Fruit fly (Drosophila melanogaster): ENCODE data around the gene CG33252.

Gene CG33252

dm6 chrX:16912965-16913755, 16.2 kb upstream of the CG33252 start, which contains the start of gene CG4928 (continued):
- no peak for TF ChIP-seq insv (GFP tag; optimal IDR thresholded peaks at IDR 0.05)
- no peak for TF ChIP-seq CG8765 (GFP tag; IDR thresholded peaks at IDR 0.05)
- no peak for TF ChIP-seq CG32767 (GFP tag; IDR thresholded peaks at IDR 0.05)
- TF ChIP-seq sna (GFP tag; IDR thresholded peaks at IDR 0.05; ENCODE audit: partially characterized antibody) = no peak
- no peak for TF ChIP-seq zen (tag; optimal IDR thresholded peaks at IDR 0.05)
- 0 out of 2 replicates have a peak, but pooled peaks have one; percentile 20 for TF ChIP-seq klu (GFP tag; IDR thresholded peaks at IDR 0.05)
- TF ChIP-seq CG6654 (GFP tag; optimal IDR thresholded peaks at IDR 0.05) = no peak
- TF ChIP-seq CG1024 (GFP tag; IDR thresholded peaks at IDR 0.05) = no peak
- no peak for TF ChIP-seq Dp (GFP tag; optimal IDR thresholded peaks at IDR 0.05)
- TF ChIP-seq D19B (GFP tag; optimal IDR thresholded peaks at IDR 0.05) = no peak
- no peak for TF ChIP-seq CG34422 (GFP tag; IDR thresholded peaks at IDR 0.05)
- no peak for TF ChIP-seq Antp (GFP tag; optimal IDR thresholded peaks at IDR 0.05)
- TF ChIP-seq CG1832 (GFP tag; optimal IDR thresholded peaks at IDR 0.05) = no peak
- no peak for TF ChIP-seq lmd (GFP tag; IDR thresholded peaks at IDR 0.05)
- no peak for TF ChIP-seq ind (GFP tag; optimal IDR thresholded peaks at IDR 0.05)
- no peak for TF ChIP-seq CG8478 (optimal IDR thresholded peaks at IDR 0.05)
- no peak for TF ChIP-seq eve (GFP tag; optimal IDR thresholded peaks at IDR 0.05)
- peak; percentile 38 to 73 for TF ChIP-seq Trl (optimal IDR thresholded peaks at IDR 0.05)
- TF ChIP-seq Trl (GFP tag; optimal IDR thresholded peaks at IDR 0.05) = no peak
- peak; percentile 30; the same call in 1 of the 2 replicates for TF ChIP-seq Rfx (GFP tag; IDR thresholded peaks at IDR 0.05)
- TF ChIP-seq CG12299 (tag; optimal IDR thresholded peaks at IDR 0.05) = no peak
- TF ChIP-seq dan (GFP tag; IDR thresholded peaks at IDR 0.05) = no peak
- TF ChIP-seq gcm2 (GFP tag; optimal IDR thresholded peaks at IDR 0.05) = no peak
- TF ChIP-seq CG3163 (GFP tag; optimal IDR thresholded peaks at IDR 0.05) = peak; percentile 14
- no peak for TF ChIP-seq sim (GFP tag; IDR thresholded peaks at IDR 0.05)
- no peak for TF ChIP-seq CG14710 (tag; optimal IDR thresholded peaks at IDR 0.05)
- TF ChIP-seq CG7372 (GFP tag; IDR thresholded peaks at IDR 0.05) = no peak
- no peak for TF ChIP-seq NK7.1 (GFP tag; optimal IDR thresholded peaks at IDR 0.05)
- TF ChIP-seq CG17802 (tag; optimal IDR thresholded peaks at IDR 0.05) = no peak
- no peak for TF ChIP-seq mam (GFP tag; optimal IDR thresholded peaks at IDR 0.05)
- TF ChIP-seq toy (GFP tag; IDR thresholded peaks at IDR 0.05) = no peak
- TF ChIP-seq hbn (GFP tag; IDR thresholded peaks at IDR 0.05; ENCODE audit: partially characterized antibody) = no peak
- no peak for TF ChIP-seq CG33213 (GFP tag; optimal IDR thresholded peaks at IDR 0.05)
- 0 out of 2 replicates have a peak, but pooled peaks have one; percentile 19 for TF ChIP-seq CG32532 (GFP tag; IDR thresholded peaks at IDR 0.05)
- no peak for TF ChIP-seq CG17359 (tag; optimal IDR thresholded peaks at IDR 0.05)
- no peak for TF ChIP-seq Oli (tag; optimal IDR thresholded peaks at IDR 0.05)
- TF ChIP-seq crc (GFP tag; optimal IDR thresholded peaks at IDR 0.05) = no peak
- TF ChIP-seq CG31224 (GFP tag; IDR thresholded peaks at IDR 0.05) = no peak
- no peak for TF ChIP-seq CG4282 (GFP tag; optimal IDR thresholded peaks at IDR 0.05)
- no peak for TF ChIP-seq salm (tag; optimal IDR thresholded peaks at IDR 0.05)
- no peak for TF ChIP-seq CG12236 (GFP tag; optimal IDR thresholded peaks at IDR 0.05)
- 0 out of 3 replicates have a peak, but pooled peaks have one; percentile 22 for TF ChIP-seq so (GFP tag; IDR thresholded peaks at IDR 0.05)
- no peak for TF ChIP-seq croc (GFP tag; conservative IDR thresholded peaks at IDR 0.05)
- TF ChIP-seq sc (optimal IDR thresholded peaks at IDR 0.05) = no peak
- TF ChIP-seq sc (GFP tag; optimal IDR thresholded peaks at IDR 0.05) = no peak
- TF ChIP-seq gem (tag; optimal IDR thresholded peaks at IDR 0.05) = no peak
- peak; percentile 19 for TF ChIP-seq CG4707 (GFP tag; optimal IDR thresholded peaks at IDR 0.05)
- no peak for TF ChIP-seq CG8924 (tag; optimal IDR thresholded peaks at IDR 0.05)

All from whole organism, embryonic.